Fruit fly (Drosophila melanogaster) whole organism, embryonic: Measurements from ENCODE around the gene Acp63F.

Source experiments
- CG13296 ChIP-seq: fragments of 200-800 bp; sonication (Bioruptor generic); optimal IDR thresholded peaks from 3 replicates; lab custom pipeline; 2018; ENCODE audit warnings: missing biosample characterization, mild to moderate bottlenecking, missing genetic modification characterization
- psq ChIP-seq: fragments of 200-800 bp; sonication (Bioruptor generic); optimal IDR thresholded peaks from 2 replicates; lab custom pipeline; 2017; ENCODE audit warnings: missing biosample characterization, missing genetic modification characterization
- sug ChIP-seq: fragments of 200-800 bp; optimal IDR thresholded peaks from 2 replicates; lab custom pipeline; 2019; ENCODE audit warnings: missing biosample characterization, mild to moderate bottlenecking, missing genetic modification characterization, moderate library complexity

DNA sequence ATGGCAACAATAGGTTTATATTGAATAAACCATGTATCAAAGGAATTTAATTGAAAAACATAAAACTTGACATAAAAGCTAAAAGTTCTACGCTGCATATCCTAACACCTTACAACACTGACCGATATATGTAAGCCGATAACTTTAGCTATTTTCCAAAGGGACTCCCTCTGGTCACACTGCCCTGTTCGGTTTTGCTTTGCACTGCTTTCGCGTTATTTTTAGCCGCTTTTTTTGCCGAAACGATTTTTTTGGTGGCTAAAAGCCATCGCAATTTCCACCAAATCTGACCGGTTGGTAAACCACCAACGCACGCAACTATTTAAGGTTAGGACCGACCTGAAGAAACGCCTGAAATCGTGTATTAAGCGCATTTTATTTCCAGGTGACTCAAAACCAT, 5.1 kb downstream of the Acp63F start, which contains the start of the genes CG32263 and PIG-B:
- peak; percentile 85 for TF ChIP-seq psq (GFP tag; lab: Kevin White, UChicago)
- peak; percentile 24 for TF ChIP-seq sug (tag; lab: Kevin White, UChicago)
- no peak for TF ChIP-seq CG13296 (GFP tag; lab: Kevin White, UChicago)
